Worm (Caenorhabditis elegans) whole organism, young adult: ENCODE results near the gene B0034.5.
"Not testable (repeated sequence)": the region's sequence is repeated elsewhere in the genome, so short reads cannot be mapped to it uniquely, and the experiment has no call there.

Experiments
- C17E4.6 ChIP-seq: fragments of 200-800 bp; sonication (Bioruptor generic); IDR thresholded peaks from 2 replicates; pipeline ENCODE4 v1.3.6; 2022; ENCODE audit warnings: missing genetic modification reagents, missing genetic modification characterization, missing compliant biosample characterization
- F10E7.11 ChIP-seq: sonication (generic microtip); optimal IDR thresholded peaks from 2 replicates; lab custom pipeline; 2017; ENCODE audit warnings: mild to moderate bottlenecking, missing genetic modification characterization, moderate library complexity, missing compliant biosample characterization
- F22D6.2 ChIP-seq: sonication (generic microtip); optimal IDR thresholded peaks from 2 replicates; lab custom pipeline; 2016; ENCODE audit warnings: mild to moderate bottlenecking, missing genetic modification characterization, missing compliant biosample characterization
- F33H1.4 ChIP-seq: fragments of 200-800 bp; sonication (Bioruptor generic); IDR thresholded peaks from 2 replicates; pipeline ENCODE4 v1.3.6; 2022; ENCODE audit warnings: missing genetic modification reagents, missing genetic modification characterization, missing compliant biosample characterization
- F55B11.4 ChIP-seq: sonication (generic microtip); optimal IDR thresholded peaks from 2 replicates; lab custom pipeline; 2016; ENCODE audit warnings: missing compliant biosample characterization, missing genetic modification characterization, borderline replicate concordance; ENCODE audit not compliant: insufficient read depth
- F57A8.1 ChIP-seq: fragments of 200-800 bp; sonication (Bioruptor generic); optimal IDR thresholded peaks from 2 replicates; lab custom pipeline; 2018; ENCODE audit warnings: mild to moderate bottlenecking, missing genetic modification characterization, moderate library complexity, missing compliant biosample characterization
- F57C9.4 ChIP-seq: sonication (generic microtip); optimal IDR thresholded peaks from 2 replicates; lab custom pipeline; 2017; ENCODE audit warnings: mild to moderate bottlenecking, missing genetic modification characterization, missing compliant biosample characterization
- K11D2.4 ChIP-seq: fragments of 200-800 bp; sonication (Bioruptor generic); IDR thresholded peaks from 2 replicates; pipeline ENCODE4 v1.3.6; 2022; ENCODE audit warnings: missing genetic modification reagents, missing genetic modification characterization, missing compliant biosample characterization
- T07F8.4 ChIP-seq: sonication (generic microtip); optimal IDR thresholded peaks from 2 replicates; lab custom pipeline; 2016; ENCODE audit warnings: mild to moderate bottlenecking, missing genetic modification characterization, moderate library complexity, missing compliant biosample characterization
- Y53F4B.3 ChIP-seq: fragments of 200-800 bp; sonication (Bioruptor generic); IDR thresholded peaks from 2 replicates; pipeline ENCODE4 v1.3.6; 2022; ENCODE audit warnings: missing genetic modification reagents, missing genetic modification characterization, missing compliant biosample characterization
- Y95B8A.8 ChIP-seq: fragments of 200-800 bp; sonication (Bioruptor generic); IDR thresholded peaks from 2 replicates; pipeline ENCODE4 v1.3.6; 2022; ENCODE audit warnings: missing genetic modification reagents, missing genetic modification characterization, missing compliant biosample characterization
- akir-1 ChIP-seq: fragments of 200-800 bp; sonication (Bioruptor generic); optimal IDR thresholded peaks from 2 replicates; lab custom pipeline; 2018; ENCODE audit warnings: mild to moderate bottlenecking, missing genetic modification characterization, moderate library complexity, missing compliant biosample characterization
- attf-5 ChIP-seq: fragments of 200-800 bp; sonication (Bioruptor generic); optimal IDR thresholded peaks from 2 replicates; lab custom pipeline; 2018; ENCODE audit warnings: mild to moderate bottlenecking, missing genetic modification characterization, missing compliant biosample characterization
- bed-1 ChIP-seq: fragments of 200-800 bp; sonication (Bioruptor generic); IDR thresholded peaks from 2 replicates; pipeline ENCODE4 v1.3.6; 2022; ENCODE audit warnings: missing genetic modification reagents, missing genetic modification characterization, missing compliant biosample characterization
- cebp-1 ChIP-seq, 2 experiments: fragments of 200-800 bp in 1 of 2; sonication (Bioruptor generic) in 1 of 2; sonication (generic microtip) in 1 of 2; IDR thresholded peaks in 1 of 2; optimal IDR thresholded peaks in 1 of 2; 2 replicates each; pipeline versions ENCODE4 v1.3.6 to Lab custom; 2017 to 2022; ENCODE audit warnings: missing compliant biosample characterization in 2 of 2, missing genetic modification characterization in 2 of 2, mild to moderate bottlenecking in 1 of 2, missing genetic modification reagents in 1 of 2, moderate library complexity in 1 of 2
- ceh-27 ChIP-seq: fragments of 200-800 bp; sonication (Bioruptor generic); optimal IDR thresholded peaks from 2 replicates; lab custom pipeline; 2018; ENCODE audit warnings: mild to moderate bottlenecking, missing genetic modification characterization, moderate library complexity, missing compliant biosample characterization
- ceh-40 ChIP-seq: fragments of 200-800 bp; sonication (Bioruptor generic); IDR thresholded peaks from 2 replicates; pipeline ENCODE4 v1.3.6; 2022; ENCODE audit warnings: missing genetic modification characterization, missing compliant biosample characterization
- ceh-58 ChIP-seq: fragments of 200-800 bp; sonication (Bioruptor generic); IDR thresholded peaks from 2 replicates; pipeline ENCODE4 v1.3.6; 2022; ENCODE audit warnings: missing genetic modification characterization, missing compliant biosample characterization
- ceh-79 ChIP-seq: sonication (generic microtip); optimal IDR thresholded peaks from 2 replicates; lab custom pipeline; 2017; ENCODE audit warnings: mild to moderate bottlenecking, missing genetic modification characterization, missing compliant biosample characterization
- die-1 ChIP-seq: sonication (generic microtip); optimal IDR thresholded peaks from 2 replicates; lab custom pipeline; 2016; ENCODE audit warnings: missing genotype, mild to moderate bottlenecking, missing genetic modification characterization, missing compliant biosample characterization
- dpff-1 ChIP-seq: sonication (generic microtip); optimal IDR thresholded peaks from 2 replicates; lab custom pipeline; 2017; ENCODE audit warnings: mild to moderate bottlenecking, missing genetic modification characterization, missing compliant biosample characterization
- efl-1 ChIP-seq: fragments of 150-350 bp; optimal IDR thresholded peaks from 2 replicates; lab custom pipeline; 2014; ENCODE audit warnings: missing biosample characterization, missing genetic modification reagents, missing genetic modification characterization
- egl-44 ChIP-seq: fragments of 200-800 bp; sonication (Bioruptor generic); IDR thresholded peaks from 2 replicates; pipeline ENCODE4 v1.3.6; 2022; ENCODE audit warnings: missing genetic modification reagents, missing genetic modification characterization, missing compliant biosample characterization
- ekl-4 ChIP-seq: fragments of 200-800 bp; sonication (Bioruptor generic); IDR thresholded peaks from 2 replicates; pipeline ENCODE4 v1.3.6; 2022; ENCODE audit warnings: missing genetic modification reagents, missing genetic modification characterization, missing compliant biosample characterization
- ets-4 ChIP-seq: fragments of 200-800 bp; sonication (Bioruptor generic); optimal IDR thresholded peaks from 2 replicates; lab custom pipeline; 2018; ENCODE audit warnings: mild to moderate bottlenecking, missing genetic modification characterization, missing compliant biosample characterization
- let-526 ChIP-seq: fragments of 200-800 bp; sonication (Bioruptor generic); IDR thresholded peaks from 2 replicates; pipeline ENCODE4 v1.3.6; 2022; ENCODE audit warnings: missing genetic modification reagents, missing genetic modification characterization, missing compliant biosample characterization
- lin-35 ChIP-seq, 3 experiments: fragments of 150-350 bp in 2 of 3; sonication (generic microtip) in 1 of 3; optimal IDR thresholded peaks; 2 replicates each; lab custom pipeline; 2014 to 2018; ENCODE audit warnings: missing biosample characterization in 3 of 3, missing genetic modification characterization in 3 of 3, missing genetic modification reagents in 3 of 3
- lin-54 ChIP-seq: fragments of 200-800 bp; sonication (Bioruptor generic); optimal IDR thresholded peaks from 2 replicates; lab custom pipeline; 2018; ENCODE audit warnings: mild to moderate bottlenecking, missing genetic modification characterization, missing compliant biosample characterization
- lsy-27 ChIP-seq: sonication (generic microtip); optimal IDR thresholded peaks from 2 replicates; lab custom pipeline; 2017; ENCODE audit warnings: missing genetic modification characterization, mild to moderate bottlenecking, missing compliant biosample characterization, antibody characterized with exemption, missing genotype, borderline replicate concordance; ENCODE audit not compliant: insufficient read depth
- madf-6 ChIP-seq: fragments of 200-800 bp; sonication (Bioruptor generic); IDR thresholded peaks from 2 replicates; pipeline ENCODE4 v1.3.6; 2022; ENCODE audit warnings: missing genetic modification reagents, missing genetic modification characterization, missing compliant biosample characterization
- madf-8 ChIP-seq: fragments of 200-800 bp; sonication (Bioruptor generic); conservative IDR thresholded peaks from 2 replicates; pipeline ENCODE4 v1.3.6; 2022; ENCODE audit warnings: missing genetic modification reagents, missing genetic modification characterization, missing compliant biosample characterization
- nfya-2 ChIP-seq: fragments of 200-800 bp; sonication (Bioruptor generic); IDR thresholded peaks from 2 replicates; pipeline ENCODE4 v1.3.6; 2022; ENCODE audit warnings: missing genetic modification reagents, missing genetic modification characterization, missing compliant biosample characterization
- nhr-80 ChIP-seq: sonication (generic microtip); optimal IDR thresholded peaks from 2 replicates; lab custom pipeline; 2016; ENCODE audit warnings: missing genetic modification characterization, missing compliant biosample characterization
- pbrm-1 ChIP-seq: fragments of 200-800 bp; sonication (Bioruptor generic); IDR thresholded peaks from 2 replicates; pipeline ENCODE4 v1.3.6; 2022; ENCODE audit warnings: missing genetic modification reagents, missing genetic modification characterization, missing compliant biosample characterization
- sdz-38 ChIP-seq: sonication (generic microtip); optimal IDR thresholded peaks from 2 replicates; lab custom pipeline; 2016; ENCODE audit warnings: missing genotype, missing genetic modification characterization, missing compliant biosample characterization
- snpc-3.4 ChIP-seq: sonication (generic microtip); optimal IDR thresholded peaks from 2 replicates; lab custom pipeline; 2017; ENCODE audit warnings: missing genetic modification characterization, mild to moderate bottlenecking, missing compliant biosample characterization, antibody characterized with exemption, moderate library complexity, missing genotype, missing genetic modification reagents
- tbp1 ChIP-seq: fragments of 200-800 bp; sonication (Bioruptor generic); optimal IDR thresholded peaks from 2 replicates; lab custom pipeline; 2018; ENCODE audit warnings: mild to moderate bottlenecking, missing genetic modification characterization, missing compliant biosample characterization
- tlf-1 ChIP-seq: fragments of 200-800 bp; sonication (Bioruptor generic); optimal IDR thresholded peaks from 2 replicates; lab custom pipeline; 2018; ENCODE audit warnings: mild to moderate bottlenecking, missing genetic modification characterization, missing compliant biosample characterization
- unc-130 ChIP-seq: sonication (generic microtip); optimal IDR thresholded peaks from 2 replicates; lab custom pipeline; 2016; ENCODE audit warnings: missing genetic modification reagents, missing genetic modification characterization, missing compliant biosample characterization
- unc-62 ChIP-seq: fragments of 150-350 bp; optimal IDR thresholded peaks from 2 replicates; lab custom pipeline; 2014; ENCODE audit warnings: missing biosample characterization, missing genetic modification reagents, missing genetic modification characterization
- ztf-22 ChIP-seq: fragments of 200-800 bp; sonication (Bioruptor generic); optimal IDR thresholded peaks from 2 replicates; lab custom pipeline; 2018; ENCODE audit warnings: mild to moderate bottlenecking, missing genetic modification characterization, moderate library complexity, missing compliant biosample characterization
- ztf-25 ChIP-seq: fragments of 200-800 bp; sonication (Bioruptor generic); IDR thresholded peaks from 2 replicates; pipeline ENCODE4 v1.3.6; 2022; ENCODE audit warnings: missing genetic modification reagents, missing genetic modification characterization, missing compliant biosample characterization

The B0034.5 gene

DNA sequence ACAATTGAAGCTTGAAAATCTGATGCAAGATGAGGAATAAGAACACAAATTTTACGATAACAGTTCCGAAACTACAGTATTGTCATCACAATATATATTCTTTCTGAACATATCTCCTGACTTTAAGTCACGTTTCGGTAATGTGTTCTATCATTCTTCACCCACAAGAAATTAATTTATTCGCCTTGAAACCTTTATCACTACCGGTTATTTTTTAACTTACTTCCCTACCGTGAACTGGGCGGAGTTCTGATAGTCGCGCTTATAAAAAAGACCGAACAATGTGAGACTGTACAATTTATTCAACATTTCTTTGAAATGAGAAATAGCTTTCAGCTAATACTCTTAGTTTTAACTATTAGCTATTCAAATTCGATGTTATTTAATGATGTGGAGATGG, 35.8 kb upstream of the B0034.5 start, which contains the start of gene ins-20 (continued):
- TF ChIP-seq pbrm-1 (GFP tag; lab: Robert Waterston, UW): no peak
- TF ChIP-seq, all 124 proteins: peak for 0

DNA sequence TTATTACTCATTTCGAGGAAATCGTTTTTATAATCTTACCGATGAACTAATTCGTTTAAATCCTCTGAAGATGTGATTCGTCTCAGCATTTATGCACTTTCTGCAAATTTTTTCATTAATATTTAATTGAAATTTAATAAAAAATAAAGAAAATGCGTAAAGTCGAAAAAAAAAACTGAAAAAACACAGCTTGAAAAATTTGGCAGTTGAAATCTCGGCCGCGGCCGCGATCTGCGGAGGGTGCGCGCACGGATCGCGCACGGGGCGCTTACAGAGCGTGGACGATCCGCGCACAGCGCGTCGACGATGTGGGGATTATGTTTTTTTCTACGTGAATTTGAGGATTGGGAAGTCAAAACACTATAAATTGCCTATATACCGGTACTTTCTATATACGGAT, 34.1 kb upstream of the B0034.5 start, which contains the start of gene ZK84.4:
TSS of gene ZK84.4 (minus strand) at position 101 of the 400 bp plus-strand sequence.
- not testable (repeated sequence) for TF ChIP-seq tlf-1 (GFP tag; lab: Kevin White, UChicago); ztf-22; F10E7.11 (tag; lab: Kevin White, UChicago)

DNA sequence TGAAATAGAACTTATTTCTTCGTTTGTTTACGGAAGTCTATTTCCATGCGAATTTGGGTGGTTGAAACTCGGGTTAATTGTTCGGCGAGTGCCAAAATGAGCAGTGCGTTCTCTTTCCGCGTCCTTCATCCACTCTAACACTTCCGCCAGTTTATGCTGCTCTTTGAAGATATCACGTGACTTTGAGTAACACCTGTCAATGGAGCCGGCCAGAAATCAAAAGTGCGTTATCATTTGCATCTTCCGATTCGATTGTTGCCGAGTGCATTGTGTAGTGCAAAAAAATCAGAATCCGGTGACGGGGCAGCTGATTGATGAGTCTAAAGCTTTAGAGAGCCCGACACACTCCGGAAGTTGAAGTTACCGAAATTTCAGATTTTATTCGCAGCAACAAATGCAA, 26.2 kb upstream of the B0034.5 start:
- TF ChIP-seq ets-4 (GFP tag; lab: Kevin White, UChicago) (no peak), ceh-58 (GFP tag; lab: Robert Waterston, UW) (no peak), nhr-80 (no peak), C17E4.6 (GFP tag; lab: Robert Waterston, UW) (no peak), madf-6 (GFP tag; lab: Robert Waterston, UW) (no peak), ztf-25 (no peak), efl-1 (GFP tag; lab: Kevin White, UChicago) (no peak), F10E7.11 (tag; lab: Kevin White, UChicago) (no peak), ceh-79 (tag; lab: Kevin White, UChicago) (no peak), unc-62 (GFP tag; lab: Kevin White, UChicago) (no peak), K11D2.4 (no peak), F57A8.1 (GFP tag; lab: Kevin White, UChicago) (no peak), nfya-2 (GFP tag; lab: Robert Waterston, UW) (no peak), F33H1.4 (GFP tag; lab: Robert Waterston, UW) (no peak)

DNA sequence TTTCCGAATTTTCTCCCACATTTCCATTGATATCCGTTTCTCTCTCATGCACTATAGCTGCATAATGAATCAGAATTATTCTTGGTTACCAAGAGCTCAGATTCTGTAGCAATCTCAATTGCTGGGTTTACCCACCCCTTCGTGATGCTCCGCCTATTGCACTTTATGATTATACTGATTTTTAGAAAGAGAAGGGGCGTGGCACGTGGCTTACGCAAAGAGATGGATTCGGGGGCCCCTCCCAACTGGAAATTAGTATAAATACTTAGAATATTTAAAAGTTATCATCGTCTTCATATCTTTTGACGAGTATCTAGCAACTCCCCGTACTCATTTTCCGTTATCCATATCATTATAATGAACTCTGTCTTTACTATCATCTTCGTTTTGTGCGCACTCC, 25.4 kb upstream of the B0034.5 start, which contains the start of gene ins-6:
TSS of gene ins-6 (plus strand) at position 301 of the 400 bp plus-strand sequence.
- no peak for TF ChIP-seq ceh-40
- no peak for TF ChIP-seq lsy-27
- no peak for TF ChIP-seq F57C9.4 (tag; lab: Kevin White, UChicago)
- TF ChIP-seq dpff-1 (tag; lab: Kevin White, UChicago): no peak
- no peak for TF ChIP-seq tbp1 (GFP tag; lab: Kevin White, UChicago)
- TF ChIP-seq akir-1 (GFP tag; lab: Kevin White, UChicago): no peak
- no peak for TF ChIP-seq nfya-2 (GFP tag; lab: Robert Waterston, UW)
- TF ChIP-seq ceh-27: no peak
- no peak for TF ChIP-seq madf-8 (GFP tag; lab: Robert Waterston, UW)
- no peak for TF ChIP-seq die-1
- TF ChIP-seq bed-1 (GFP tag; lab: Robert Waterston, UW): no peak
- no peak for TF ChIP-seq madf-6 (GFP tag; lab: Robert Waterston, UW)
- no peak for TF ChIP-seq C17E4.6 (GFP tag; lab: Robert Waterston, UW)
- no peak for TF ChIP-seq let-526
- TF ChIP-seq F55B11.4 (tag; lab: Kevin White, UChicago): no peak
- no peak for TF ChIP-seq F33H1.4 (GFP tag; lab: Robert Waterston, UW)
- TF ChIP-seq attf-5 (GFP tag; lab: Kevin White, UChicago): no peak
- TF ChIP-seq, all 124 proteins: peak for 0

DNA sequence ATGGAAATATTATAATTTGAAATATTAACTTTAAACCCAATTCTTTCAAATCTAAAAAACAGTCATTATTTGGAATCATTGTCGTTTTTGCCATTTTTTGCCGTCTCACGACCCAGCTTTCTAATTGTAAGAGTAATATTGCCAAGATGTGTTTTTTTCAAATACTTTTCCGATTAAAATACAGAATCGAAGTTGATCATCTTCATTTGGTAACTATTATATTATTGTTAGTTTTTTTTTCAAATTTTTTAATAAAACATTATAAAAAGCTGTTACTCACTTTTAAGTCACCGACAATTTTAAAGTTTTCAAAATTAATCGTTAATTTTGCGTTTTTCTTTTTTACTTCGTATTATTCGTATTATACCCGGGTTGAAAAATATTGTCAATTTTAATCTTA, 22.5 kb upstream of the B0034.5 start, which contains the start of gene ins-5:
TSS of gene ins-5 (plus strand) at position 301 of the 400 bp plus-strand sequence.
- TF ChIP-seq lin-54: no peak
- no peak for TF ChIP-seq snpc-3.4 (tag; lab: Kevin White, UChicago)
- TF ChIP-seq lin-35 (GFP tag; optimal IDR thresholded peaks at IDR 0.05; lab: Kevin White, UChicago): no peak
- no peak for TF ChIP-seq T07F8.4 (tag; lab: Kevin White, UChicago)
- no peak for TF ChIP-seq ceh-40
- no peak for TF ChIP-seq let-526
- TF ChIP-seq cebp-1 (GFP tag; IDR thresholded peaks at IDR 0.05; lab: Robert Waterston, UW): no peak
- TF ChIP-seq cebp-1 (tag; optimal IDR thresholded peaks at IDR 0.05; lab: Kevin White, UChicago): no peak
- TF ChIP-seq Y53F4B.3 (GFP tag; lab: Robert Waterston, UW): no peak
- no peak for TF ChIP-seq Y95B8A.8 (GFP tag; lab: Robert Waterston, UW)
- TF ChIP-seq unc-130 (GFP tag; lab: Kevin White, UChicago): no peak
- no peak for TF ChIP-seq F22D6.2 (tag; lab: Kevin White, UChicago)
- no peak for TF ChIP-seq ekl-4
- no peak for TF ChIP-seq sdz-38 (tag; lab: Kevin White, UChicago)
- TF ChIP-seq egl-44 (GFP tag; lab: Robert Waterston, UW): no peak
